Fruit fly (Drosophila melanogaster): ENCODE data around the gene nej.

nej gene

dm6 chrX:9658865-9659339 lies 28.0 kb downstream of the nej start, which contains the start of gene Ptpmeg2 (continued):
- TF ChIP-seq CG30431 (GFP tag; optimal IDR thresholded peaks at IDR 0.05) = no peak
- TF ChIP-seq gsb (GFP tag; IDR thresholded peaks at IDR 0.05) = no peak
- TF ChIP-seq CG12769 (tag; optimal IDR thresholded peaks at IDR 0.05) = peak; percentile 61
- peak; percentile 74 for TF ChIP-seq MBD-R2 (GFP tag; IDR thresholded peaks at IDR 0.05)
- TF ChIP-seq Hr39 (optimal IDR thresholded peaks at IDR 0.05) = no peak
- peak; percentile 64 for TF ChIP-seq CG10209 (GFP tag; optimal IDR thresholded peaks at IDR 0.05)
- TF ChIP-seq Poxn (GFP tag; IDR thresholded peaks at IDR 0.05) = no peak
- TF ChIP-seq CG2678 (tag; optimal IDR thresholded peaks at IDR 0.05) = peak; percentile 41
- no peak for TF ChIP-seq schlank (tag; optimal IDR thresholded peaks at IDR 0.05)
- TF ChIP-seq mam (GFP tag; optimal IDR thresholded peaks at IDR 0.05) = peak; percentile 72
- no peak for TF ChIP-seq CG10274 (GFP tag; optimal IDR thresholded peaks at IDR 0.05)
- TF ChIP-seq gem (tag; optimal IDR thresholded peaks at IDR 0.05) = peak; percentile 56
- peak; percentile 89 for TF ChIP-seq stwl (tag; optimal IDR thresholded peaks at IDR 0.05)
- no peak for TF ChIP-seq CG16815 (GFP tag; optimal IDR thresholded peaks at IDR 0.05)
- TF ChIP-seq CG7556 (GFP tag; optimal IDR thresholded peaks at IDR 0.05) = peak; percentile 34
- TF ChIP-seq abd-A (tag; optimal IDR thresholded peaks at IDR 0.05) = no peak
- TF ChIP-seq CG10654 (GFP tag; optimal IDR thresholded peaks at IDR 0.05) = peak; percentile 52
- TF ChIP-seq chinmo (GFP tag; IDR thresholded peaks at IDR 0.05; ENCODE audit: partially characterized antibody) = peak; percentile 99
- peak; percentile 46 for TF ChIP-seq twi (tag; optimal IDR thresholded peaks at IDR 0.05)
- peak; percentile 40 for TF ChIP-seq CG1233 (GFP tag; optimal IDR thresholded peaks at IDR 0.05)
- TF ChIP-seq Ets65A (GFP tag) = peak; percentile 91
- TF ChIP-seq BEAF-32 (GFP tag; optimal IDR thresholded peaks at IDR 0.05) = peak; percentile 97
- peak; percentile 46 for TF ChIP-seq CG1602 (GFP tag; optimal IDR thresholded peaks at IDR 0.05)
- peak; percentile 48 for TF ChIP-seq HHEX (GFP tag; optimal IDR thresholded peaks at IDR 0.05)
- TF ChIP-seq lab (GFP tag; optimal IDR thresholded peaks at IDR 0.05) = peak; percentile 65
- no peak for TF ChIP-seq Kr (GFP tag; optimal IDR thresholded peaks at IDR 0.05)
- peak in 1 of 2 experiments; percentile 52 for TF ChIP-seq bsh (GFP tag; optimal IDR thresholded peaks at IDR 0.05)
- TF ChIP-seq Sox100B (GFP tag; optimal IDR thresholded peaks at IDR 0.05) = peak; percentile 62
- TF ChIP-seq CG14667 (GFP tag; IDR thresholded peaks at IDR 0.05) = peak; percentile 43
- peak; percentile 63 for TF ChIP-seq pum (GFP tag; optimal IDR thresholded peaks at IDR 0.05)
- no peak for TF ChIP-seq nom (GFP tag; optimal IDR thresholded peaks at IDR 0.05)
- peak; percentile 11 for TF ChIP-seq crc (GFP tag; optimal IDR thresholded peaks at IDR 0.05)
- TF ChIP-seq Oli (tag; optimal IDR thresholded peaks at IDR 0.05) = peak; percentile 19
- TF ChIP-seq CG18262 (tag; optimal IDR thresholded peaks at IDR 0.05) = peak; percentile 46
- peak; percentile 40 for TF ChIP-seq gfzf (GFP tag; optimal IDR thresholded peaks at IDR 0.05)
- peak; percentile 42 for TF ChIP-seq CG12071 (GFP tag; optimal IDR thresholded peaks at IDR 0.05)
- peak; percentile 45; the same call in 1 of the 2 replicates for TF ChIP-seq H2.0 (GFP tag; IDR thresholded peaks at IDR 0.05)
- peak; percentile 56 for TF ChIP-seq CG8924 (tag; optimal IDR thresholded peaks at IDR 0.05)
- TF ChIP-seq CG6175 (GFP tag; IDR thresholded peaks at IDR 0.05) = no peak
- no peak for TF ChIP-seq usp (GFP tag; optimal IDR thresholded peaks at IDR 0.05)
- peak; percentile 55 for TF ChIP-seq Side (GFP tag; optimal IDR thresholded peaks at IDR 0.05)
- no peak for TF ChIP-seq tap (tag; optimal IDR thresholded peaks at IDR 0.05)
- TF ChIP-seq CG6272 (GFP tag; IDR thresholded peaks at IDR 0.05) = peak; percentile 49; the same call in 1 of the 2 replicates
- peak; percentile 90 for TF ChIP-seq tna (GFP tag; IDR thresholded peaks at IDR 0.05; ENCODE audit: partially characterized antibody)
- no peak for TF ChIP-seq crol (GFP tag; IDR thresholded peaks at IDR 0.05)
- TF ChIP-seq dati (GFP tag; IDR thresholded peaks at IDR 0.05) = no peak
- TF ChIP-seq sna (GFP tag; IDR thresholded peaks at IDR 0.05; ENCODE audit: partially characterized antibody) = peak; percentile 87
- peak; percentile 29 for TF ChIP-seq CG12942 (GFP tag; optimal IDR thresholded peaks at IDR 0.05)
- no peak for TF ChIP-seq CG16779 (GFP tag; IDR thresholded peaks at IDR 0.05)
- TF ChIP-seq CG2129 (GFP tag; IDR thresholded peaks at IDR 0.05; ENCODE audit: partially characterized antibody) = peak; percentile 75

Data from whole organism, embryonic.